Worm (Caenorhabditis elegans) whole organism, L2 larva: ENCODE data around the gene F43G6.8.

Source experiments
- aly-2 ChIP-seq: fragments of 150-350 bp; optimal IDR thresholded peaks from 2 replicates; lab custom pipeline; 2014; ENCODE audit warnings: missing biosample characterization, missing genetic modification characterization
- ceh-82 ChIP-seq: fragments of 150-350 bp; optimal IDR thresholded peaks from 2 replicates; lab custom pipeline; 2014; ENCODE audit warnings: missing biosample characterization, missing genetic modification characterization
- unc-39 ChIP-seq: fragments of 150-350 bp; optimal IDR thresholded peaks from 2 replicates; lab custom pipeline; 2014; ENCODE audit warnings: missing biosample characterization, missing genetic modification characterization
- ztf-4 ChIP-seq: fragments of 150-350 bp; optimal IDR thresholded peaks from 2 replicates; lab custom pipeline; 2014; ENCODE audit warnings: missing biosample characterization, missing genetic modification characterization

ce11 chrII:11852191-11852901 lies 38.5 kb upstream of the F43G6.8 start:
- TF ChIP-seq unc-39 (tag; lab: Kevin White, UChicago) (no peak), aly-2 (tag; lab: Kevin White, UChicago) (no peak), ceh-82 (no peak), ztf-4 (no peak)
